Worm (Caenorhabditis elegans): ENCODE results near the gene vab-15.

- no peak for TF ChIP-seq ama-1 (optimal IDR thresholded peaks at IDR 0.05)
- TF ChIP-seq skn-1 (tag; optimal IDR thresholded peaks at IDR 0.05): no peak
- TF ChIP-seq eor-1 (tag; optimal IDR thresholded peaks at IDR 0.05): no peak
- no peak for TF ChIP-seq nhr-237 (tag; optimal IDR thresholded peaks at IDR 0.05)
- TF ChIP-seq lin-15B (tag; optimal IDR thresholded peaks at IDR 0.05): no peak
- TF ChIP-seq snpc-4 (tag; optimal IDR thresholded peaks at IDR 0.05): no peak
- TF ChIP-seq ztf-4 (tag; optimal IDR thresholded peaks at IDR 0.05): no peak
- no peak for TF ChIP-seq ZK546.5 (tag; optimal IDR thresholded peaks at IDR 0.05)
- TF ChIP-seq ceh-82 (tag; optimal IDR thresholded peaks at IDR 0.05): no peak
- no peak for TF ChIP-seq egl-27 (tag; optimal IDR thresholded peaks at IDR 0.05)
Measured at ce11 chrX:9842102-9842501, 5.0 kb upstream of the vab-15 start.
